Fruit fly (Drosophila melanogaster): ENCODE data around the gene Osi20.

DNA sequence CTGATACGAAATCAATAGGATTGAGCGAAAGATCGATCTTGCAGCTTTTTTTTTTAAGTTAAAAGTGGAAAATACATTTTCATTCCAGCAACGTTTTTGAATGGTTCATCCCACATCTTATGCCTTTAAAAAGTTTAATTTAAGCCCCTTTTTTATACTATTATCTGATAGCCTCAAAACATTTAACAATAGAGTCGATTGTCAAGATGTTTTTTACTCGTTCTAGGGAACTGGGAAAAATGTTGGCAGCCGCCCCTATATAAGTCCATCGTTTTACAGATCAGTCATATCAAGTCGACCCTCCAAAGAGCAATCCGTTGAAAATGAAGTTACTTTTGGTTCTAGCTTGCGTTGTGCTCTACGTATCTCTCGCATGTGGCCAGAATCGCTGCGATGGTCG is 37.6 kb downstream of the Osi20 start, which contains the start of gene CG42537:
- TF ChIP-seq CG12768 (GFP tag; optimal IDR thresholded peaks at IDR 0.05), result no peak
- no peak for TF ChIP-seq bab1 (GFP tag; optimal IDR thresholded peaks at IDR 0.05)
- no peak for TF ChIP-seq Crg-1 (GFP tag; optimal IDR thresholded peaks at IDR 0.05)
